Worm (Caenorhabditis elegans) whole organism, L2 larva: ENCODE data around the gene ZK1240.5.

ENCODE experiments used
- C34F6.9 ChIP-seq: fragments of 150-350 bp; optimal IDR thresholded peaks from 2 replicates; lab custom pipeline; 2014; ENCODE audit warnings: missing biosample characterization, missing genetic modification characterization
- F13H6.1 ChIP-seq: sonication (generic microtip); optimal IDR thresholded peaks from 2 replicates; lab custom pipeline; 2016; ENCODE audit warnings: missing genetic modification characterization, missing compliant biosample characterization
- R02D3.7 ChIP-seq: fragments of 150-350 bp; optimal IDR thresholded peaks from 2 replicates; lab custom pipeline; 2014; ENCODE audit warnings: missing biosample characterization, missing genetic modification characterization
- Y55F3AM.14 ChIP-seq: fragments of 200-800 bp; sonication (Bioruptor generic); optimal IDR thresholded peaks from 2 replicates; lab custom pipeline; 2018; ENCODE audit warnings: mild to moderate bottlenecking, missing genetic modification characterization, missing compliant biosample characterization
- ZK546.5 ChIP-seq: sonication (generic microtip); optimal IDR thresholded peaks from 2 replicates; lab custom pipeline; 2017; ENCODE audit warnings: missing biosample characterization, missing genetic modification characterization
- blmp-1 ChIP-seq: sonication (generic microtip); optimal IDR thresholded peaks from 2 replicates; lab custom pipeline; 2017; ENCODE audit warnings: missing genetic modification characterization, mild to moderate bottlenecking, missing compliant biosample characterization, antibody characterized with exemption, moderate library complexity; ENCODE audit not compliant: insufficient read depth
- ceh-16 ChIP-seq: fragments of 150-350 bp; optimal IDR thresholded peaks from 2 replicates; lab custom pipeline; 2014; ENCODE audit warnings: missing biosample characterization, missing genetic modification characterization
- ceh-82 ChIP-seq: fragments of 150-350 bp; optimal IDR thresholded peaks from 2 replicates; lab custom pipeline; 2014; ENCODE audit warnings: missing biosample characterization, missing genetic modification characterization
- dmd-4 ChIP-seq: sonication (generic microtip); optimal IDR thresholded peaks from 2 replicates; lab custom pipeline; 2017; ENCODE audit warnings: missing biosample characterization, missing genetic modification characterization
- fos-1 ChIP-seq: fragments of 150-350 bp; optimal IDR thresholded peaks from 2 replicates; lab custom pipeline; 2014; ENCODE audit warnings: missing biosample characterization, missing genetic modification characterization
- lsy-2 ChIP-seq, 2 experiments: fragments of 150-350 bp in 1 of 2; sonication (generic microtip) in 1 of 2; optimal IDR thresholded peaks; 2 replicates each; lab custom pipeline; 2014 to 2017; ENCODE audit warnings: missing biosample characterization in 2 of 2, missing genetic modification characterization in 2 of 2
- mab-5 ChIP-seq: fragments of 150-350 bp; optimal IDR thresholded peaks from 2 replicates; lab custom pipeline; 2014; ENCODE audit warnings: missing biosample characterization, missing genetic modification characterization
- mdl-1 ChIP-seq, 2 experiments: fragments of 150-350 bp in 1 of 2; sonication (generic microtip) in 1 of 2; optimal IDR thresholded peaks; 2 replicates each; lab custom pipeline; 2017; ENCODE audit warnings: missing biosample characterization in 2 of 2, missing genetic modification characterization in 2 of 2
- nhr-10 ChIP-seq: sonication (generic microtip); optimal IDR thresholded peaks from 2 replicates; lab custom pipeline; 2017; ENCODE audit warnings: missing biosample characterization, missing genetic modification characterization
- nhr-11 ChIP-seq: fragments of 150-350 bp; optimal IDR thresholded peaks from 2 replicates; lab custom pipeline; 2014; ENCODE audit warnings: missing biosample characterization, missing genetic modification characterization
- nhr-12 ChIP-seq: fragments of 150-350 bp; optimal IDR thresholded peaks from 2 replicates; lab custom pipeline; 2014; ENCODE audit warnings: missing biosample characterization, missing genetic modification characterization
- nhr-129 ChIP-seq: fragments of 150-350 bp; optimal IDR thresholded peaks from 2 replicates; lab custom pipeline; 2014; ENCODE audit warnings: missing biosample characterization, missing genetic modification characterization
- nhr-21 ChIP-seq: fragments of 150-350 bp; optimal IDR thresholded peaks from 2 replicates; lab custom pipeline; 2014; ENCODE audit warnings: missing biosample characterization, missing genetic modification characterization
- nhr-23 ChIP-seq: fragments of 150-350 bp; optimal IDR thresholded peaks from 2 replicates; lab custom pipeline; 2014; ENCODE audit warnings: missing biosample characterization, missing genetic modification reagents, missing genetic modification characterization
- nhr-237 ChIP-seq: fragments of 150-350 bp; optimal IDR thresholded peaks from 2 replicates; lab custom pipeline; 2014; ENCODE audit warnings: missing biosample characterization, missing genetic modification characterization
- nhr-25 ChIP-seq: fragments of 150-350 bp; sonication (generic microtip); optimal IDR thresholded peaks from 3 replicates; lab custom pipeline; 2014; ENCODE audit warnings: missing biosample characterization, missing genetic modification characterization
- peb-1 ChIP-seq: fragments of 150-350 bp; optimal IDR thresholded peaks from 2 replicates; lab custom pipeline; 2014; ENCODE audit warnings: missing biosample characterization, missing genetic modification characterization
- sem-4 ChIP-seq: fragments of 150-350 bp; optimal IDR thresholded peaks from 2 replicates; lab custom pipeline; 2014; ENCODE audit warnings: missing biosample characterization, missing genetic modification reagents, missing genetic modification characterization
- skn-1 ChIP-seq: sonication (generic microtip); optimal IDR thresholded peaks from 2 replicates; lab custom pipeline; 2017; ENCODE audit warnings: missing biosample characterization, missing genetic modification characterization
- sma-9 ChIP-seq, 2 experiments: fragments of 150-350 bp in 1 of 2; sonication (generic microtip) in 1 of 2; optimal IDR thresholded peaks; 2 replicates each; lab custom pipeline; 2014 to 2016; ENCODE audit warnings: missing genetic modification characterization in 2 of 2, mild to moderate bottlenecking in 1 of 2, missing biosample characterization in 1 of 2, missing compliant biosample characterization in 1 of 2, missing genetic modification reagents in 1 of 2, moderate library complexity in 1 of 2
- snpc-4 ChIP-seq: fragments of 150-350 bp; optimal IDR thresholded peaks from 2 replicates; lab custom pipeline; 2014; ENCODE audit warnings: missing biosample characterization, missing genetic modification characterization
- unc-39 ChIP-seq: fragments of 150-350 bp; optimal IDR thresholded peaks from 2 replicates; lab custom pipeline; 2014; ENCODE audit warnings: missing biosample characterization, missing genetic modification characterization
- unc-55 ChIP-seq: fragments of 150-350 bp; sonication (generic microtip); optimal IDR thresholded peaks from 3 replicates; lab custom pipeline; 2014; ENCODE audit warnings: missing biosample characterization, missing genetic modification reagents, missing genetic modification characterization
- unc-62 ChIP-seq: fragments of 150-350 bp; optimal IDR thresholded peaks from 2 replicates; lab custom pipeline; 2014; ENCODE audit warnings: missing biosample characterization, missing genetic modification reagents, missing genetic modification characterization
- ztf-1 ChIP-seq: fragments of 200-800 bp; sonication (Bioruptor generic); conservative IDR thresholded peaks from 2 replicates; pipeline ENCODE4 v1.3.6; 2022; ENCODE audit warnings: missing genetic modification characterization, missing compliant biosample characterization
- ztf-11 ChIP-seq: sonication (generic microtip); optimal IDR thresholded peaks from 2 replicates; lab custom pipeline; 2017; ENCODE audit warnings: missing biosample characterization, missing genetic modification characterization

The ZK1240.5 gene

DNA sequence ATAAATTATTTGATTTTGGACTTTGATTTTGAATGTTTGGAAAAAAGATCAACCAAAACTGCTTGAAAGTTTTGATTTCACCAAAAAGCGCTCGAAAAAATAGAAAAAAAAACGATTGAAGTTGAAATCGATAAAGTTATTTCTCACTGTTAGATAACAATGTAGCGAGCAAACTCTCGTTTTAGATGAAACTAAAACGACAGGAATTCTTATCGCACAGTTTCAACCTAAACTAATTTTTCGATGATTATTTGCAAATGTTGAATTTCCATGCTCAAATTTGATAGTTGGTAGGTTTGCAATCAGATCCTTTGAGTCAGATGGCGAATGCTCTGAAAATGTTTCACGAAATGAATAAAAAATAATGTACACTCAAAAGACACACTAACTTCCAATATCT, 25.2 kb downstream of the ZK1240.5 start:
- TF ChIP-seq R02D3.7 (tag; lab: Kevin White, UChicago) (no peak), fos-1 (tag; lab: Kevin White, UChicago) (peak; percentile 74)

DNA sequence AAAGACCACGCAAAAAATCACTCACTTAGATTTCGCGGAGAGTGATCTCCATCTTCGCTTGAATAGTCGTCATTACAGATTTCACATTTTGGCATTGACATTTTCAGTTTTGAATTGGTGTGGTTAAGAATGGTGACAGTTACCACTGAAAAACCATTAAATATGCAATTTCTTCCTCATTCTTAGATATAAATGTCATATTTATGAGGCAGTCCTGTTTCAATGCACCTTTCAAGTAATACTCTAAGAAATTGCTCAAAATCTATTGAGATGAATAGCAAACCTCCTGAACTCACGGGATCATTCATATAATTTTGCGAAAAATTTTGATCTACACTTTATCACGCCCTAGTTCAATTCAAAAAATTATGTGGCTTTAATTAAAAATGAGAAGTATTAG, 25.7 kb downstream of the ZK1240.5 start, which contains the start of gene K09F6.7:
TSS of gene K09F6.7 (minus strand) at position 101 of the 400 bp plus-strand sequence.
- no peak for TF ChIP-seq C34F6.9 (tag; lab: Kevin White, UChicago)
- no peak for TF ChIP-seq nhr-21 (tag; lab: Kevin White, UChicago)
- TF ChIP-seq dmd-4 (tag; lab: Kevin White, UChicago) = no peak

DNA sequence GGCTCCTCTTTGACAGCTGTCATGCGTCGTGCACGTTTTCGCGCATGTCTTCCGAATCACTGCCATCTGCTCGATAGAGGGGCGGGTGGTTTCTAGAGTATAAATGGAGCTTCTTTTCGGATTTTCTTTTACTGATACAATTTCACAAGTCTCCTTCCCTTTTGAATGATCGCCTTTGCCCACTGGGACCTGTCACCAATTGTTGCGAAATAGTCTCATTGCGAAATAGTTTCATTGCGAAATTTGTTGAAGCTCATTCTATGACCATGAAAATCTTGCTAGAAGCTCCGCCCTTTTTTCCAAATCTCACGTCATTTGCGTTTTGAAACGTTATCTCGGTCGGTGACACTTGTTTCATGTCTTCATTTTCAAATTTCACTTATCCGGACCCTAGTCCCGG, 28.3 kb downstream of the ZK1240.5 start:
- TF ChIP-seq sma-9 (GFP tag; optimal IDR thresholded peaks at IDR 0.05; lab: Kevin White, UChicago) (peak; percentile 66), sma-9 (tag; optimal IDR thresholded peaks at IDR 0.05; lab: Kevin White, UChicago) (no peak), mdl-1 (tag; optimal IDR thresholded peaks at IDR 0.05; lab: Kevin White, UChicago) (no peak), nhr-129 (peak; percentile 18), mab-5 (tag; lab: Kevin White, UChicago) (peak; percentile 2), ceh-82 (tag; lab: Kevin White, UChicago) (no peak), nhr-25 (tag; lab: Kevin White, UChicago) (no peak), C34F6.9 (tag; lab: Kevin White, UChicago) (no peak), unc-55 (GFP tag; lab: Kevin White, UChicago) (peak; percentile 72), lsy-2 (tag; optimal IDR thresholded peaks at IDR 0.05; lab: Kevin White, UChicago) (peak in 1 of 2 experiments; percentile 20)
- TF ChIP-seq, all 48 proteins: peak for 5

DNA sequence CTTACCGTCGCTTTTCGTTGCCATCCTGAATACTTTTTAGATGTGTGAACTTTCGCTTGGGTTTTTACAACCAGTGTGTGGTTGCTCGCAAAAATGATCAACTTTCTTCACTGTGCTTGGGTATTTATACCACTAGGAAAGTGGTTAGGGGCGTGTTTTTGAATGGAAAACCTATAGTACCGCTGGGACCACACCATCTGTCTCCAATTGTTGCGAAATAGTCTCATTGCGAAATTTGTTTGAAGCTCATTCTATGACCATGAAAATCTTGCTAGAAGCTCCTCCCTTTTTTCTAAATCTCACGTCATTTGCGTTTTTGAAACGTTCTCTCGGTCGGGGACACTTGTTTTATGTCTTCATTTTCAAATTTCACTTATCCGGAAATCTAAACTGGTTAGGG, 28.9 kb downstream of the ZK1240.5 start, which contains the start of the genes K09F6.10 and K09F6.13:
TSS of gene K09F6.10 (minus strand) at position 86 of the 400 bp plus-strand sequence.
TSS of gene K09F6.13 (plus strand) at position 317 of the 400 bp plus-strand sequence.
- TF ChIP-seq nhr-11 (no peak), sma-9 (GFP tag; optimal IDR thresholded peaks at IDR 0.05; lab: Kevin White, UChicago) (peak; percentile 17), sma-9 (tag; optimal IDR thresholded peaks at IDR 0.05; lab: Kevin White, UChicago) (no peak), mab-5 (tag; lab: Kevin White, UChicago) (no peak), snpc-4 (tag; lab: Kevin White, UChicago) (no peak), ZK546.5 (no peak), unc-39 (tag; lab: Kevin White, UChicago) (no peak), nhr-23 (tag; lab: Kevin White, UChicago) (no peak), R02D3.7 (tag; lab: Kevin White, UChicago) (no peak), sem-4 (no peak), unc-55 (GFP tag; lab: Kevin White, UChicago) (peak; percentile 25), nhr-10 (tag; lab: Kevin White, UChicago) (no peak), nhr-237 (no peak), C34F6.9 (tag; lab: Kevin White, UChicago) (no peak), blmp-1 (tag; lab: Kevin White, UChicago) (no peak)
- TF ChIP-seq, all 48 proteins: peak for 2

DNA sequence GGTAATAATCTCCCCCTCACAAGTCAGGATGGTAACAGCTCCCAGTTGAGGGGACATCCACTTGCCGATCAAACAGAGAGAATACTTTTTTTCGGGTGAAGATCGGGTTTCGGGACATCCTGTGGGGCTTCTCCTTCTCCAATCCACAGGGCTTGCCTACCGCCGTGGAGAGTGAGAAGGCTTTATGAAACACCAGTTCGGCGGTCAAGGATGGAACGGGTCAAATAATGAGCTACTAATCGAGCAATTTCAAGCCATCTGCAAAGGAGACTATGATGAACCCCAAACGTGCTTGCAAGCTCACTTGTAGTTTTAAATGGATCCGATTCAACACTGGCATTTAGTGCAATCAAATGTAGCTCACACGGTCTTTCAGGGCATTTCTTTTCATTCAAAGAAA, 33.0 kb downstream of the ZK1240.5 start:
- TF ChIP-seq C34F6.9 (tag; lab: Kevin White, UChicago) (no peak), nhr-21 (tag; lab: Kevin White, UChicago) (no peak), nhr-23 (tag; lab: Kevin White, UChicago) (no peak), F13H6.1 (tag; lab: Kevin White, UChicago) (no peak), ceh-82 (tag; lab: Kevin White, UChicago) (no peak), nhr-25 (tag; lab: Kevin White, UChicago) (no peak), snpc-4 (tag; lab: Kevin White, UChicago) (no peak), ztf-1 (no peak), ceh-16 (tag; lab: Kevin White, UChicago) (no peak), blmp-1 (tag; lab: Kevin White, UChicago) (no peak), peb-1 (no peak), skn-1 (tag; lab: Kevin White, UChicago) (no peak), nhr-12 (tag; lab: Kevin White, UChicago) (no peak), unc-62 (GFP tag; lab: Kevin White, UChicago) (no peak), nhr-10 (tag; lab: Kevin White, UChicago) (no peak), ZK546.5 (no peak), ztf-11 (tag; lab: Kevin White, UChicago) (no peak), Y55F3AM.14 (GFP tag; lab: Kevin White, UChicago) (no peak)
